Fruit fly (Drosophila melanogaster) whole organism: ENCODE measurements around the gene Cyp12a5.

ENCODE experiments used
- CG8478 ChIP-seq: fragments of >200 bp; optimal IDR thresholded peaks from 2 replicates; lab custom pipeline; 2018; ENCODE audit warnings: inconsistent platforms
- Dll ChIP-seq: fragments of >200 bp; optimal IDR thresholded peaks from 2 replicates; lab custom pipeline; 2017
- EcR ChIP-seq, 2 experiments: fragments of >200 bp; optimal IDR thresholded peaks; 2 replicates each; lab custom pipeline; 2017; ENCODE audit warnings: missing biosample characterization in 2 of 2, missing genetic modification characterization in 2 of 2, missing genetic modification reagents in 2 of 2
- pan ChIP-seq: fragments of >200 bp; optimal IDR thresholded peaks from 2 replicates; lab custom pipeline; 2017
- psq ChIP-seq: fragments of >200 bp; optimal IDR thresholded peaks from 2 replicates; lab custom pipeline; 2017
- usp ChIP-seq: fragments of >200 bp; optimal IDR thresholded peaks from 2 replicates; lab custom pipeline; 2017; ENCODE audit warnings: missing biosample characterization, missing genetic modification characterization, mixed read lengths

The Cyp12a5 gene

dm6 chr3R:19163972-19164819 lies 31.7 kb downstream of the Cyp12a5 start, which contains the start of gene sqz:
Gene sqz, plus strand, starts transcription at chr3R:19164211.
- peak; percentile 93 for TF ChIP-seq Dll (lab: Kevin White, UChicago)
- TF ChIP-seq EcR (GFP tag; optimal IDR thresholded peaks at IDR 0.05; lab: Kevin White, UChicago) = no peak
- no peak for TF ChIP-seq psq (lab: Kevin White, UChicago)

- TF ChIP-seq CG8478 (lab: Kevin White, UChicago) = no peak
- TF ChIP-seq usp (GFP tag; lab: Kevin White, UChicago) = no peak
- no peak for TF ChIP-seq Dll (lab: Kevin White, UChicago)
- no peak for TF ChIP-seq EcR (GFP tag; optimal IDR thresholded peaks at IDR 0.05; lab: Kevin White, UChicago)
- TF ChIP-seq pan (lab: Kevin White, UChicago) = no peak
- no peak for TF ChIP-seq psq (lab: Kevin White, UChicago)
Observed at dm6 chr3R:19164873-19165456, 32.5 kb downstream of the Cyp12a5 start.

- TF ChIP-seq Dll (lab: Kevin White, UChicago) = peak; percentile 80
- TF ChIP-seq usp (GFP tag; lab: Kevin White, UChicago) = no peak
Observed at dm6 chr3R:19165620-19166055, 33.2 kb downstream of the Cyp12a5 start.

- TF ChIP-seq Dll (lab: Kevin White, UChicago) (no peak), CG8478 (lab: Kevin White, UChicago) (no peak), EcR (GFP tag; optimal IDR thresholded peaks at IDR 0.05; lab: Kevin White, UChicago) (no peak), psq (lab: Kevin White, UChicago) (no peak), usp (GFP tag; lab: Kevin White, UChicago) (no peak), pan (lab: Kevin White, UChicago) (no peak)
Observed at dm6 chr3R:19166077-19166778, 33.8 kb downstream of the Cyp12a5 start.

dm6 chr3R:19167521-19167920 lies 35.1 kb downstream of the Cyp12a5 start:
- no peak for TF ChIP-seq usp (GFP tag; lab: Kevin White, UChicago)
- no peak for TF ChIP-seq CG8478 (lab: Kevin White, UChicago)

- TF ChIP-seq Dll (lab: Kevin White, UChicago) (no peak), CG8478 (lab: Kevin White, UChicago) (no peak), pan (lab: Kevin White, UChicago) (no peak), usp (GFP tag; lab: Kevin White, UChicago) (no peak), psq (lab: Kevin White, UChicago) (no peak), EcR (GFP tag; optimal IDR thresholded peaks at IDR 0.05; lab: Kevin White, UChicago) (no peak)
Observed at dm6 chr3R:19174512-19174911, 42.1 kb downstream of the Cyp12a5 start.

dm6 chr3R:19176700-19177099 lies 44.3 kb downstream of the Cyp12a5 start, which contains the start of gene CG14282:
Gene CG14282, plus strand, starts transcription at chr3R:19177000.
- TF ChIP-seq psq (lab: Kevin White, UChicago) (no peak), usp (GFP tag; lab: Kevin White, UChicago) (no peak), EcR (GFP tag; optimal IDR thresholded peaks at IDR 0.05; lab: Kevin White, UChicago) (no peak), pan (lab: Kevin White, UChicago) (no peak)

- no peak for TF ChIP-seq EcR (GFP tag; optimal IDR thresholded peaks at IDR 0.05; lab: Kevin White, UChicago)
- no peak for TF ChIP-seq pan (lab: Kevin White, UChicago)
- no peak for TF ChIP-seq usp (GFP tag; lab: Kevin White, UChicago)
- no peak for TF ChIP-seq Dll (lab: Kevin White, UChicago)
- no peak for TF ChIP-seq CG8478 (lab: Kevin White, UChicago)
- TF ChIP-seq psq (lab: Kevin White, UChicago) = no peak
Observed at dm6 chr3R:19180263-19180893, 47.9 kb downstream of the Cyp12a5 start, which contains the start of the genes CG5555 and myd. Gene CG5555, minus strand, starts transcription at chr3R:19180538. Gene myd, plus strand, starts transcription at chr3R:19180659.

- no peak for TF ChIP-seq Dll (lab: Kevin White, UChicago)
- no peak for TF ChIP-seq psq (lab: Kevin White, UChicago)
- no peak for TF ChIP-seq EcR (GFP tag; optimal IDR thresholded peaks at IDR 0.05; lab: Kevin White, UChicago)
- TF ChIP-seq CG8478 (lab: Kevin White, UChicago) = no peak
- no peak for TF ChIP-seq pan (lab: Kevin White, UChicago)
- TF ChIP-seq usp (GFP tag; lab: Kevin White, UChicago) = no peak
Observed at dm6 chr3R:19181214-19181613, 48.8 kb downstream of the Cyp12a5 start.

- TF ChIP-seq Dll (lab: Kevin White, UChicago) (no peak), usp (GFP tag; lab: Kevin White, UChicago) (no peak), psq (lab: Kevin White, UChicago) (no peak), pan (lab: Kevin White, UChicago) (no peak), EcR (GFP tag; optimal IDR thresholded peaks at IDR 0.05; lab: Kevin White, UChicago) (no peak), CG8478 (lab: Kevin White, UChicago) (no peak)
Observed at dm6 chr3R:19182848-19183247, 50.4 kb downstream of the Cyp12a5 start.
